Worm (Caenorhabditis elegans): ENCODE measurements around the gene rog-1.

Gene rog-1

ce11 chrII:1381618-1382017 is 6.8 kb upstream of the rog-1 start, which contains the start of gene F54D12.9:
Gene F54D12.9, minus strand, starts transcription at chrII:1381718.
- TF ChIP-seq dao-5 (tag; optimal IDR thresholded peaks at IDR 0.05) (no peak), W03F9.2 (tag; optimal IDR thresholded peaks at IDR 0.05) (no peak)

DNA sequence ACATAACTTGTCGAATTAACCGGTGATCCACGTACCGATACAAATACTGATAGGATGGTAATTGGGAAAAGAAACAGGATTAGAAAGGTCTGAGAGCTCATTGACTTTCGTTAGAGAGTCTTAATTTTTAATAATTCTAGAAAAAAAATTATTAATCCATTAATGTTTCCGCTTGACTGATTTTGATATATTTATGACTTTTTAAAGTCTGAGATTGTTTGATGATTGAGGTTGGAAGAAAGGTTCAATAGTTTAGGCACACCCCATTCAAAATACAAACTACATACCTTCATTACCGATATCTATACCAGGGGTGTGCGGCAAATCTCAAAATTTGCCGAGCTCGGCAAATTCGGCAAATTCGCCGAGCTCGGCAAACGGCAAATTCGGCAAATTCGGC is 3.5 kb upstream of the rog-1 start, which contains the start of gene F54D12.10:
Gene F54D12.10, minus strand, starts transcription at position 101 of the 400 bp plus-strand sequence.
- no peak for TF ChIP-seq W03F9.2 (tag; optimal IDR thresholded peaks at IDR 0.05)
- TF ChIP-seq him-1 (tag; optimal IDR thresholded peaks at IDR 0.05), result no peak
- no peak for TF ChIP-seq dao-5 (tag; optimal IDR thresholded peaks at IDR 0.05)

DNA sequence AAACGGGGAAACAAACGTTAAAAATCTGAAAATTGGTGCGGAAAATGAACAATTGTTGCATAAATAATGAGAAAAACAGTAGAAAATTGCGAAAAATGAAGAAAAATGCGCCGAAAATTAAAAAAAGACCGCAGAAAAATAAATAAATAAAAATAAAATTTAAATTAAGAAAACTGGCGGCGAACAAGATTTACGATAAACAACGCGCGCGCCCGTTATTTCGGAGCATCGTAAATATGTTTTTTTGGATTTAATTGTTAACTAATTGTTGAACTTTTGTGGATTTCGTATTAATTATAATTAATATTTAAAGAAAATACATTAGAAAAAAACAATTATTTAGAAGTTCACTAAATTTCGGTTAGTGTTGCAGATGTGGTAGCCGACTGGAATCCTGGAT is 2.0 kb upstream of the rog-1 start:
- TF ChIP-seq dao-5 (tag; optimal IDR thresholded peaks at IDR 0.05) (no peak), W03F9.2 (tag; optimal IDR thresholded peaks at IDR 0.05) (no peak), him-1 (tag; optimal IDR thresholded peaks at IDR 0.05) (no peak)

ce11 chrII:1375627-1376026 is 838 bp upstream of the rog-1 start:
- TF ChIP-seq W03F9.2 (tag; optimal IDR thresholded peaks at IDR 0.05), result no peak
- no peak for TF ChIP-seq him-1 (tag; optimal IDR thresholded peaks at IDR 0.05)

- no peak for TF ChIP-seq him-1 (tag; optimal IDR thresholded peaks at IDR 0.05)
- TF ChIP-seq dao-5 (tag; optimal IDR thresholded peaks at IDR 0.05), result no peak
- TF ChIP-seq W03F9.2 (tag; optimal IDR thresholded peaks at IDR 0.05), result no peak
These were observed 303 bp downstream of the rog-1 start for ce11 chrII:1374486-1374885.

DNA sequence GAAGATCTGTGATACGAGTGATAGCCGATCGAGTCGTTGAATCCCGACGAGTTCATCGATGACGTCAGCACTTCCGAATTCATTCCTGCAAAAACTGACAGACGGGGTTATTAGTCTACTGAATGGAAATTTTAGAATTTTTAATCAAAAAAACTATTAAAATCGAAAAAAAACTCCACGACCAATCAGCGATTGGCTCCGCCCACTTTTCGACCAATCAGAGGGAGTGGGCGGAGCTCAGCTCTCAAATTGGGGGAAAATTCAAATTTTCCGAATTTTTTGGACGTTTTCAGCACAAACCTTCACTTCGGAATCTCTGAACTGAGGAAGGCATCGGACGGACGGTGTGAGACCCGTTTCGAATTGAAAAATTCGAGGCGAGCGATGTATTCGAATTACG is 1.8 kb downstream of the rog-1 start:
- TF ChIP-seq W03F9.2 (tag; optimal IDR thresholded peaks at IDR 0.05) (no peak), him-1 (tag; optimal IDR thresholded peaks at IDR 0.05) (no peak), dao-5 (tag; optimal IDR thresholded peaks at IDR 0.05) (no peak)

- no peak for TF ChIP-seq W03F9.2 (tag; optimal IDR thresholded peaks at IDR 0.05)
- no peak for TF ChIP-seq him-1 (tag; optimal IDR thresholded peaks at IDR 0.05)
- no peak for TF ChIP-seq dao-5 (tag; optimal IDR thresholded peaks at IDR 0.05)
These were observed 2.7 kb downstream of the rog-1 start for ce11 chrII:1372138-1372537.

- no peak for TF ChIP-seq W03F9.2 (tag; optimal IDR thresholded peaks at IDR 0.05)
These were observed 3.3 kb downstream of the rog-1 start for ce11 chrII:1371533-1371932.

- TF ChIP-seq him-1 (tag; optimal IDR thresholded peaks at IDR 0.05) (no peak), dao-5 (tag; optimal IDR thresholded peaks at IDR 0.05) (no peak), W03F9.2 (tag; optimal IDR thresholded peaks at IDR 0.05) (no peak)
These were observed 5.5 kb downstream of the rog-1 start for ce11 chrII:1369322-1369721.

DNA sequence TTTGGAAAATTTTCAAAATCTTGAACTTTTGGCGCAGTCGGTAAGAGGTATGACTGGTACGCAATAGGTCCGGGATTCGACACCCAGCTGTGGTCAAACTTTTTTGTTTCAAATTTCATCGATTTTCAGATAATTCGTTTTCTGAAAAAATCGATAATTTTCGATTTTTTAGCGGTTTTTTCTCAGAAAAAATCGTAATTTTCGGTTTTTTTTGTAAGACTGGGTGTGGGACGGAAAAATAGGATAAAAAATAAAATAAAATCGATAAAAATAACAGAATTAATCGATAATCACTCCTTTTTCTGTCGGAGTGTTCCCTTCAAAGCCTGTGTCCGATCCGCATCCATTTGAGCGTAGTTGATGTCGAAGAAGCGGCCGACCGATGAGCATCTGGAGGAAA is 6.0 kb downstream of the rog-1 start:
- no peak for TF ChIP-seq W03F9.2 (tag; optimal IDR thresholded peaks at IDR 0.05)
- TF ChIP-seq dao-5 (tag; optimal IDR thresholded peaks at IDR 0.05), result no peak

DNA sequence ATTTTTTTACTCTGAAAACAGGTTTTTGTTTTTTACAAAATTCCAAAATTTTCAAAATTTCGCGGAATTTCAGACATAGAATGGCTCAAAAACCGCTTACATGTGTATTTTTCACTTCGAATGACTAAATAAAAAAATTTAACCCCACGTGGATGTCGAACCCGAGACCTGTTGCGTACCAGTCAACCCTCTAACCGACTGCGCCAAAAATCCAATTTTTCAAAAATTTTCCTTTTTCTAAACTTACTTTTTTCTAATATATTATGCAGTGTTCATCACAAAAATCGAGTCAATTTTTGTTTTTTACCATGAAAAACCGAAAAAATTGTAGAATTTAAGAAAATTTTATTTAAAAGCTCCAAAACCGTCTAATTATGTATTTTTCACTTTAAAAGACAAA is 8.8 kb downstream of the rog-1 start:
- no peak for TF ChIP-seq him-1 (tag; optimal IDR thresholded peaks at IDR 0.05)
- TF ChIP-seq dao-5 (tag; optimal IDR thresholded peaks at IDR 0.05), result no peak
- TF ChIP-seq W03F9.2 (tag; optimal IDR thresholded peaks at IDR 0.05), result no peak

ce11 chrII:1362423-1362822 is 12.4 kb downstream of the rog-1 start:
- no peak for TF ChIP-seq him-1 (tag; optimal IDR thresholded peaks at IDR 0.05)
- no peak for TF ChIP-seq W03F9.2 (tag; optimal IDR thresholded peaks at IDR 0.05)
- no peak for TF ChIP-seq dao-5 (tag; optimal IDR thresholded peaks at IDR 0.05)

DNA sequence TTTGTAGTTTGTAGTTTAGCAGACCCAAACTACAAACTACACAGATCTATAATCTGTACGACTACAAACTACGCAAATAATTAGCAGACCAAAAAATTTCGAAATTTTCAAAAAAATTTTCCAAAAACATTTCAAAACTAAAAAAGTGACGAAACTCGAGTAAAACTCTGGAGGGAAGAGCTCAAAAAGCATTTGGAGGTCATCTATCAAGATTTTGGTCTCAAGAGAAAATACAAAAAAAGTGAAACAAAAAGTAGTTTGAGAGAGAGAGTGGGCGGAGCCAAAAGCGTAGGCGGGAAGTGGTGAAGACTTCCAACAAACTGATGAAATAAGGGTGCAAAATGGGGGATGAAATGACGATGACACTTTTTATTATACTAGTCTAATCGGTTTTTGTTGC is 14.5 kb downstream of the rog-1 start:
- no peak for TF ChIP-seq W03F9.2 (tag; optimal IDR thresholded peaks at IDR 0.05)
- TF ChIP-seq him-1 (tag; optimal IDR thresholded peaks at IDR 0.05), result no peak
- no peak for TF ChIP-seq dao-5 (tag; optimal IDR thresholded peaks at IDR 0.05)

DNA sequence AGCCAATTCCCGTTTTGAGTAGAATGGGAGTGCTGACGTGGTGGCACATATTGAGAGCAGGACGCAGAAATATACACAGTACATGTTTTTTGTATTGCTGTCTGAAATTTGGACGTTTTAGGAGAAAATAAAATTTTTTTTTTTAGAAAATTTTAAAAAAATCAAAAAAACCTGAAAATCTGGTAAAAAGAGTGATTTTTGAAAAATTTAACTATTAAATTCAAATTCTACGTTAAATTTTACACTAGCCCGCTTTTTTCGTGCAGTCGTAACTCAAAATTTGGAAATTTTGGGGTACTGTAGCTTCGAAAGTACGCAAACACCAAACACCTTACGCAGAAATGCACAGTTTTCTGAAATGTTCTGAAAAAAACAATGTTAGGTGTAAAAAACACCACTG is 16.9 kb downstream of the rog-1 start, which contains the start of gene C13A10.2:
Gene C13A10.2, minus strand, starts transcription at position 101 of the 400 bp plus-strand sequence.
- TF ChIP-seq dao-5 (tag; optimal IDR thresholded peaks at IDR 0.05), result no peak

DNA sequence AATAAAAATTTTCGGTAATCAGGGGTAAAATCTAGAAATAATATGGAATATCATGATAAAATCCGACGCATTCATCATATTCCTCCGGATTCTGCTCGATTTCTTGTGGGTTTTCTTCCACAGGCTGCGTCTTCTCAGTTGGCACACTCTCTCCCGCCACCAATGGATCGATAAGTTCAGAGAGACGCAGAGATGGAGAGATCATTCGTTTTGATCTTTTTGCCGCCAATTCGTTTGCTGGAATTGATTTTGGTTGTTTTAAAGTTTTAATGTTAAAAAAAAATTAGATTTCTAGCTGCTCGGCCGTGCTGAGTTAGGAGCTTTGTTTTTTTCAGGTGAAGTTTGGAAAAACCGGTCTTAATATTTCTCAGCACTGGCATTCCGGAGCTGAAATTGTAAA is 17.5 kb downstream of the rog-1 start:
- TF ChIP-seq him-1 (tag; optimal IDR thresholded peaks at IDR 0.05) (no peak), W03F9.2 (tag; optimal IDR thresholded peaks at IDR 0.05) (no peak)

ce11 chrII:1355480-1355879 is 19.3 kb downstream of the rog-1 start, which contains the start of gene C13A10.1:
Gene C13A10.1, minus strand, starts transcription at chrII:1355649.
- TF ChIP-seq dao-5 (tag; optimal IDR thresholded peaks at IDR 0.05) (no peak), him-1 (tag; optimal IDR thresholded peaks at IDR 0.05) (no peak), W03F9.2 (tag; optimal IDR thresholded peaks at IDR 0.05) (no peak)

Measured in whole organism, L4/young adult.